Worm (Caenorhabditis elegans): ENCODE data around the gene scl-27.

DNA sequence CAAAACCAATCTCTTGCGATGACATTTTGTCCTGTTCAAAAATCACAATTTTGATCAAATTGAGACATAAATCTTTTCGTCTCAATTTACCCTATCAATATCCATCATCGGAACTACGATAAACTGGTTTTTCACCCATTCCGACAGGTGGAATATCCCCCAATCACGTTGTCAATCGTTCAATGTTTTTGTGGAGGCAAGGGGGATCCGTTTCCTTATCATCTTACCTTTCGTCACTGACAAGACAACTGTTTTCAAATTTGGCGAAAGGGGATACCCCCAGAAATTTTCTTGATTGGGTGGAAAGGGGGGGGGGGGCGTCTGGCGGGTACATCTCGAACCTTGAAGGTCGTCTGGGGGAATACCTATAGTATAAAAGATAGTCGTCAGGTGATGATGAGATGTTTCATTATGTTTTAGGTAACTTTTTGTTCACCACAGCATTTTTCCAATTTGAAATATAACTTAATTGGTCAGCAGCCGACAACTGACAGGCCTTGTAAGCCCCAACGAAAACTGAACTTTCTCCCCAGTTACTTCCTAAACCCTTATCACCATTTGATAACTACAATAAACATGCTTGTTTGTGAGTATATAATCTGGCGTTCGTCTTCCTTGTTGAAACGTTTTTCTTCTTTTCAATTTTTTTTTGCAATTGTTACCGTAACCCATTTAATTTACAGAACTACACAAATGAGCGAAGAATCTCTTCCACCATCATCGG is 18.4 kb upstream of the scl-27 start, which contains the start of gene ZK6.8:
- TF ChIP-seq hmbx-1 (tag; optimal IDR thresholded peaks at IDR 0.05): no peak
- no peak for TF ChIP-seq ceh-36 (tag; optimal IDR thresholded peaks at IDR 0.05)
- TF ChIP-seq ama-1 (optimal IDR thresholded peaks at IDR 0.05): no peak
- no peak for TF ChIP-seq tbx-11 (GFP tag; IDR thresholded peaks at IDR 0.05)
- no peak for TF ChIP-seq F13C5.2 (tag; optimal IDR thresholded peaks at IDR 0.05)
- no peak for TF ChIP-seq tbx-37 (GFP tag; conservative IDR thresholded peaks at IDR 0.05)
- TF ChIP-seq flt-1 (GFP tag; IDR thresholded peaks at IDR 0.05): no peak
- TF ChIP-seq ets-7 (tag; optimal IDR thresholded peaks at IDR 0.05): no peak
- no peak for TF ChIP-seq scrt-1 (GFP tag; IDR thresholded peaks at IDR 0.05)
- no peak for TF ChIP-seq aly-1 (tag; optimal IDR thresholded peaks at IDR 0.05)
- TF ChIP-seq ceh-13 (GFP tag; optimal IDR thresholded peaks at IDR 0.05): no peak

Data from whole organism, early embryonic.